Worm (Caenorhabditis elegans): Measurements from ENCODE around the gene W05E10.1.

ce11 chrV:11686877-11687276, 4.6 kb downstream of the W05E10.1 start, which contains the start of gene W05E10.2:
- TF ChIP-seq ets-4 (tag; optimal IDR thresholded peaks at IDR 0.05) (no peak), pha-4 (tag; optimal IDR thresholded peaks at IDR 0.05) (no peak), ceh-9 (tag; optimal IDR thresholded peaks at IDR 0.05) (no peak), lim-6 (tag; optimal IDR thresholded peaks at IDR 0.05) (no peak), pha-2 (tag; optimal IDR thresholded peaks at IDR 0.05) (no peak), tbx-7 (tag; optimal IDR thresholded peaks at IDR 0.05) (no peak), nhr-11 (tag; optimal IDR thresholded peaks at IDR 0.05) (no peak), ama-1 (optimal IDR thresholded peaks at IDR 0.05) (no peak), elt-2 (tag; optimal IDR thresholded peaks at IDR 0.05) (no peak), hlh-8 (tag; optimal IDR thresholded peaks at IDR 0.05) (no peak)

Data from whole organism, late embryonic.